Fruit fly (Drosophila melanogaster): ENCODE measurements around the gene CG14195.

Gene CG14195

DNA sequence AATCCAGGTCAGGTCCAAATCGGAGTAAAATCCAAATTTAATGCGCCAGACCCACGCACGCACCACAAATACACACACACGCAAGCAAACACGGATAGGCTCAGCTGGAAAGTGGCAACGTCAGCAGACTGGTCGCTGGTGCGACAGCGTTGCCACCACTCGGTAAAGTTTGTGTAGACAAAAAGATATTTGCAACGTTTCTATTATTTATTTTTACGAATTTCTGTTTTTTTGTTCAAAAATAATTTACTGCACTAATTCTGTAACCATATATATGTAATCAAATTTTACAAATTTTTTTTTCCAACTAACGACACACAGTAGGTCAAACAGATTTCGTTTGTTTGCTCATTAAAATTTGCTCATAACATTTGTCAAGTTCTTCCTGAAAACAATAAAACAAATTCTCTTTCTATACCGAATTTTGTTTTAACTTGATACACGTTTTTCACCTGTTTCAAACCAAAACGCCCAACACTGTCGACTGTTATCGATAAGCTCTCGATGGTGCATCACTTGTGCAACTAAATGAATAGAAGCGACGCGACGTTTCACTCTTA lies 32.1 kb downstream of the CG14195 start, which contains the start of the genes CG7556 and CG7453 (continued):
- peak; percentile 67 for TF ChIP-seq CG3919 (GFP tag; optimal IDR thresholded peaks at IDR 0.05)
- TF ChIP-seq CG6276 (GFP tag; optimal IDR thresholded peaks at IDR 0.05): peak; percentile 29
- peak; percentile 76 for TF ChIP-seq cyc (GFP tag; optimal IDR thresholded peaks at IDR 0.05)
- peak; percentile 67 for TF ChIP-seq CG34406 (GFP tag; optimal IDR thresholded peaks at IDR 0.05)
- no peak for TF ChIP-seq fkh (GFP tag; optimal IDR thresholded peaks at IDR 0.05)
- peak; percentile 54 for TF ChIP-seq CG8319 (GFP tag; optimal IDR thresholded peaks at IDR 0.05)
- TF ChIP-seq acj6 (GFP tag; optimal IDR thresholded peaks at IDR 0.05): peak; percentile 80
- TF ChIP-seq dsx (GFP tag; optimal IDR thresholded peaks at IDR 0.05; ENCODE audit: poor library complexity, severe bottlenecking): peak; percentile 45
- TF ChIP-seq Eip93F (GFP tag; optimal IDR thresholded peaks at IDR 0.05): peak; percentile 40
- TF ChIP-seq Gug (GFP tag; IDR thresholded peaks at IDR 0.05): peak; percentile 56; the same call in 1 of the 2 replicates
- TF ChIP-seq fd59A (GFP tag; optimal IDR thresholded peaks at IDR 0.05): peak; percentile 62
- TF ChIP-seq Ets21C (GFP tag; optimal IDR thresholded peaks at IDR 0.05): peak; percentile 76
- TF ChIP-seq CG10669 (GFP tag; optimal IDR thresholded peaks at IDR 0.05): peak; percentile 61
- peak; percentile 56 to 73 for TF ChIP-seq salr (GFP tag; optimal IDR thresholded peaks at IDR 0.05)
- TF ChIP-seq svp (GFP tag): peak; percentile 78
- peak; percentile 57; the same call in 2 of the 3 replicates for TF ChIP-seq CG6163 (GFP tag; IDR thresholded peaks at IDR 0.05)
- TF ChIP-seq CG3032 (tag; optimal IDR thresholded peaks at IDR 0.05): peak; percentile 66
- TF ChIP-seq spab (GFP tag; optimal IDR thresholded peaks at IDR 0.05): peak; percentile 28
- TF ChIP-seq CG8119 (GFP tag; IDR thresholded peaks at IDR 0.05): peak; percentile 53; the same call in 2 of the 3 replicates
- peak; percentile 85 for TF ChIP-seq lz (GFP tag; optimal IDR thresholded peaks at IDR 0.05)
- TF ChIP-seq Met (GFP tag; optimal IDR thresholded peaks at IDR 0.05): peak; percentile 84
- TF ChIP-seq topi (GFP tag; optimal IDR thresholded peaks at IDR 0.05): peak; percentile 81
- peak; percentile 24; the same call in 1 of the 2 replicates for TF ChIP-seq CG11294 (GFP tag; IDR thresholded peaks at IDR 0.05)
- TF ChIP-seq CG8632 (GFP tag; optimal IDR thresholded peaks at IDR 0.05): peak; percentile 64
- TF ChIP-seq Hr38 (GFP tag; optimal IDR thresholded peaks at IDR 0.05): no peak
- peak; percentile 82 for TF ChIP-seq CG31627 (GFP tag; optimal IDR thresholded peaks at IDR 0.05)
- peak; percentile 84 for TF ChIP-seq esn (GFP tag; optimal IDR thresholded peaks at IDR 0.05)
- no peak for TF ChIP-seq CG9139 (GFP tag; optimal IDR thresholded peaks at IDR 0.05)

DNA sequence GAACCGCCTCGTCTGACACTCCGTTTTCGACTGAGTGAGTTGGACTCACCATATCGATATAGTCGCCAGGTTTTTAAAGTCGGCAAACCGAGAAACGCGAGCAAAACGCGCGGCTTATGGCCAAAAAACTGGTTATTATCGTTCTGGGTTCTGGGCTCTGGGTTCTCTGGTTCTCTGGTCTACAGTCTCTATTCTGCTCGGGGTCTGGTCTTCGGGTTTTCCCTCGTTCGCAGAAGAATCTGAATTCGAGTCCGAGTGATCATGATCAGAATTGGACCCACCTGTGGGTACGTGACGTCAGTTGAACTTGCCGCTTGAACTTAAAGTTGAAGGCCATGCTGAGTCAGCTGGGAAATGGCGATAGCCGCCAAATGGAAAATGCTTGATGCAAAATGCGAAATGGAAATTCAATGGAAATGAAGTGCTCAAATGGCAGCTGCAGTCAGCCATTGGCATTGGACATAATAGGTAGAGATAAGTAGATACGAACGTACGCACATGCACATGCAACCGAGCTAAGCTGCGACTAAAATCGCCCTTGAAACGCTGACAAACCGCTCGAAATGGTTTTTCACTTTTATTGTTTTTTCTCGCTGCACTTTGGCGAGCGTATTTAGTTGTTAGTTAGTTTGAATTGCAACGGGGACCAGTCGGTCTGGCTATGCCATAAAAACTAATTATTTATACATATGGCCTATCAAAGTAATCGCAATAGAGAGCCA lies 36.9 kb downstream of the CG14195 start, which contains the start of gene CG33939:
Gene CG33939 (minus strand): TSS at position 51 of the 722 bp plus-strand sequence.
- no peak for TF ChIP-seq CG6163 (GFP tag; IDR thresholded peaks at IDR 0.05)
- no peak for TF ChIP-seq CG11294 (GFP tag; IDR thresholded peaks at IDR 0.05)
- peak in 1 of 2 experiments; percentile 9 for TF ChIP-seq ss (GFP tag; optimal IDR thresholded peaks at IDR 0.05)
- no peak for TF ChIP-seq Hr38 (GFP tag; optimal IDR thresholded peaks at IDR 0.05)
- peak; percentile 7 for TF ChIP-seq CG6854 (GFP tag; optimal IDR thresholded peaks at IDR 0.05)
- TF ChIP-seq CG11762 (GFP tag; optimal IDR thresholded peaks at IDR 0.05; ENCODE audit: insufficient read depth): no peak
- TF ChIP-seq dac (GFP tag; optimal IDR thresholded peaks at IDR 0.05): no peak
- TF ChIP-seq CG6276 (GFP tag; optimal IDR thresholded peaks at IDR 0.05): no peak
- TF ChIP-seq CG10631 (GFP tag; optimal IDR thresholded peaks at IDR 0.05): no peak
- TF ChIP-seq Eip93F (GFP tag; optimal IDR thresholded peaks at IDR 0.05): no peak
- TF ChIP-seq Eip78C (GFP tag): peak; percentile 33

DNA sequence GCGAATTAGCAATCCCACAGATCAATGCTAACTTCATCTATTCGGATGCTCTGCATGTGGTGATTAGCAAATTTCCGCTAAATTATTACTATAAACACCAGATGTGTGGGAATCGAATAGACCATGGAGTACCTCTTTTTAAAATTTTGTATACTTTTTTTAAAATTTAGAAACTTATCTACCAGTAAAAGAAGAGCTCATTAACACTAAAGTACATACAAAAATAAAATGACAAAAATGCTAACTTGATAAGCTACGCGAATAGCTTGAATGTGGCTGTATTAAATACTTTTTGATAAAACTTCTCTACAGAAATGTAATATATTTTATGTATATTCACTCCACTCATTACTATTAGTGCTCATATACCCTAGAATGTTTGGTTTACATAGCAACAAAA lies 37.8 kb downstream of the CG14195 start:
- TF ChIP-seq esn (GFP tag; optimal IDR thresholded peaks at IDR 0.05): no peak
- TF ChIP-seq Eip78C (GFP tag): peak; percentile 36
- TF ChIP-seq svp (GFP tag): peak; percentile 13

DNA sequence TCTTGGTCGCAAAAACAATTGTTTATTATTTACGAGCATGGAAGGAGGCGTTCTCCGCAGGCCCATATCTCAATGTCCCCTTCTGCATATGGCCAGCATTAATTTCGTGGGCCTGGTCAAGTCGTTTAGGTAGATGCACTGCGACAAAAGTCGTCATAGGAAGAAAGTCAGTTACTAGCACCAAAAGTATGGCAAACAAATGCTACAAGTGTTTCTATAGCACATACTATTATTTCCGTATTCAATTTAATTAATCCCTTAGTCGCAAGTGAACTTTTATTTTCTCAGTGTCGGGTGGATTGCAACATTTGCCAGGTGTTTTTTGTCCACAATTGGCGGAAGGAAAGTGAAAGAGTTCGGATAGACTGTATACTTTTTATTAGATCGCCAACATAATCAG lies 38.9 kb downstream of the CG14195 start:
- TF ChIP-seq CG6854 (GFP tag; optimal IDR thresholded peaks at IDR 0.05): no peak
- peak; percentile 58 for TF ChIP-seq CG15336 (GFP tag; IDR thresholded peaks at IDR 0.05)
- TF ChIP-seq Hr38 (GFP tag; optimal IDR thresholded peaks at IDR 0.05): no peak
- TF ChIP-seq CG6792 (GFP tag; optimal IDR thresholded peaks at IDR 0.05): peak; percentile 20
- peak; percentile 54 for TF ChIP-seq CG1621 (tag; optimal IDR thresholded peaks at IDR 0.05)
- no peak for TF ChIP-seq CG7368 (GFP tag; optimal IDR thresholded peaks at IDR 0.05)
- TF ChIP-seq CG8119 (GFP tag; IDR thresholded peaks at IDR 0.05): peak; percentile 62; the same call in 2 of the 3 replicates
- TF ChIP-seq dsx (GFP tag; optimal IDR thresholded peaks at IDR 0.05; ENCODE audit: poor library complexity, severe bottlenecking): peak; percentile 62
- TF ChIP-seq Ets96B (tag; optimal IDR thresholded peaks at IDR 0.05): peak; percentile 57
- TF ChIP-seq CG6276 (GFP tag; optimal IDR thresholded peaks at IDR 0.05): peak; percentile 22
- peak; percentile 85 for TF ChIP-seq Eip78C (GFP tag)
- no peak for TF ChIP-seq svp (GFP tag)
- peak; percentile 35 for TF ChIP-seq Eip75B (GFP tag; optimal IDR thresholded peaks at IDR 0.05)
- TF ChIP-seq Eip93F (GFP tag; optimal IDR thresholded peaks at IDR 0.05): no peak
- peak; percentile 9 for TF ChIP-seq Hr39 (GFP tag; optimal IDR thresholded peaks at IDR 0.05)
- TF ChIP-seq eg (GFP tag; IDR thresholded peaks at IDR 0.05): peak; percentile 76
- TF ChIP-seq CG10631 (GFP tag; optimal IDR thresholded peaks at IDR 0.05): peak; percentile 46
- TF ChIP-seq CG8632 (GFP tag; optimal IDR thresholded peaks at IDR 0.05): no peak
- peak; percentile 42 for TF ChIP-seq fd59A (GFP tag; optimal IDR thresholded peaks at IDR 0.05)

Data from whole organism, prepupa.